Worm (Caenorhabditis elegans) whole organism, L4 larva: ENCODE measurements around the gene serp-1.2.

Experiments
- D1046.2 ChIP-seq: fragments of 200-800 bp; sonication (Bioruptor generic); IDR thresholded peaks from 2 replicates; pipeline ENCODE4 v1.3.6; 2022; ENCODE audit warnings: missing genetic modification characterization, missing compliant biosample characterization
- F26F4.8 ChIP-seq: fragments of 200-800 bp; sonication (Bioruptor generic); conservative IDR thresholded peaks from 2 replicates; pipeline ENCODE4 v1.3.6; 2022; ENCODE audit warnings: missing genetic modification characterization, missing compliant biosample characterization
- F44E2.7 ChIP-seq: fragments of 200-800 bp; sonication (Bioruptor generic); IDR thresholded peaks from 2 replicates; pipeline ENCODE4 v2.1.2; 2022; ENCODE audit warnings: missing genetic modification characterization, missing compliant biosample characterization
- F49E8.2 ChIP-seq: sonication (generic microtip); optimal IDR thresholded peaks from 2 replicates; lab custom pipeline; 2016; ENCODE audit warnings: missing compliant biosample characterization, mild to moderate bottlenecking, missing genetic modification characterization, borderline replicate concordance
- R02D3.7 ChIP-seq: fragments of 150-350 bp; sonication (generic microtip); optimal IDR thresholded peaks from 3 replicates; lab custom pipeline; 2014; ENCODE audit warnings: missing biosample characterization, missing genetic modification characterization
- Y75B8A.6 ChIP-seq: fragments of 200-800 bp; sonication (Bioruptor generic); IDR thresholded peaks from 2 replicates; pipeline ENCODE4 v1.3.6; 2022; ENCODE audit warnings: missing genetic modification reagents, missing genetic modification characterization, missing compliant biosample characterization
- ama-1 ChIP-seq: fragments of 150-350 bp; optimal IDR thresholded peaks from 2 replicates; lab custom pipeline; 2014; ENCODE audit warnings: inconsistent platforms, mixed read lengths
- ceh-62 ChIP-seq: sonication (generic microtip); optimal IDR thresholded peaks from 2 replicates; lab custom pipeline; 2017; ENCODE audit warnings: missing biosample characterization, missing genetic modification characterization
- ceh-82 ChIP-seq: sonication (generic microtip); optimal IDR thresholded peaks from 2 replicates; lab custom pipeline; 2017; ENCODE audit warnings: missing biosample characterization, missing genetic modification characterization
- ces-1 ChIP-seq: fragments of 150-350 bp; sonication (generic microtip); optimal IDR thresholded peaks from 4 replicates; lab custom pipeline; 2014; ENCODE audit warnings: missing biosample characterization, missing genetic modification reagents, missing genetic modification characterization
- daf-12 ChIP-seq: fragments of 150-350 bp; optimal IDR thresholded peaks from 2 replicates; lab custom pipeline; 2014; ENCODE audit warnings: missing biosample characterization, missing genetic modification reagents, missing genetic modification characterization
- dmd-9 ChIP-seq: fragments of 200-800 bp; sonication (Bioruptor generic); IDR thresholded peaks from 2 replicates; pipeline ENCODE4 v1.3.6; 2022; ENCODE audit warnings: missing genetic modification reagents, missing genetic modification characterization, missing compliant biosample characterization
- gei-8 ChIP-seq: fragments of 200-800 bp; sonication (Bioruptor generic); optimal IDR thresholded peaks from 2 replicates; lab custom pipeline; 2018; ENCODE audit warnings: mild to moderate bottlenecking, missing genetic modification characterization, missing compliant biosample characterization
- hlh-11 ChIP-seq: fragments of 200-800 bp; sonication (Bioruptor generic); optimal IDR thresholded peaks from 2 replicates; lab custom pipeline; 2018; ENCODE audit warnings: mild to moderate bottlenecking, missing genetic modification characterization, missing compliant biosample characterization
- hlh-30 ChIP-seq: sonication (generic microtip); optimal IDR thresholded peaks from 2 replicates; lab custom pipeline; 2017; ENCODE audit warnings: antibody characterized with exemption, mild to moderate bottlenecking, missing genetic modification characterization, missing compliant biosample characterization; ENCODE audit not compliant: insufficient read depth
- lim-7 ChIP-seq: fragments of 200-800 bp; sonication (Bioruptor generic); IDR thresholded peaks from 2 replicates; pipeline ENCODE4 v1.3.6; 2022; ENCODE audit warnings: missing genetic modification characterization, missing compliant biosample characterization
- lin-1 ChIP-seq: fragments of 200-800 bp; sonication (Bioruptor generic); IDR thresholded peaks from 2 replicates; pipeline ENCODE4 v1.3.6; 2022; ENCODE audit warnings: missing genetic modification reagents, missing genetic modification characterization, missing compliant biosample characterization
- lin-15B ChIP-seq: fragments of 150-350 bp; sonication (generic microtip); optimal IDR thresholded peaks from 3 replicates; lab custom pipeline; 2014; ENCODE audit warnings: missing biosample characterization, missing genetic modification characterization
- lin-39 ChIP-seq: fragments of 150-350 bp; optimal IDR thresholded peaks from 2 replicates; lab custom pipeline; 2014; ENCODE audit warnings: missing biosample characterization, missing genetic modification reagents, missing genetic modification characterization
- lsy-2 ChIP-seq, 2 experiments: fragments of 150-350 bp in 1 of 2; sonication (generic microtip) in 1 of 2; optimal IDR thresholded peaks; 2 replicates each; lab custom pipeline; 2014 to 2017; ENCODE audit warnings: missing biosample characterization in 2 of 2, missing genetic modification characterization in 2 of 2
- madf-5 ChIP-seq, 2 experiments: fragments of 200-800 bp; sonication (Bioruptor generic); IDR thresholded peaks; 2 replicates each; pipeline ENCODE4 v1.3.6; 2022; ENCODE audit warnings: missing compliant biosample characterization in 2 of 2, missing genetic modification characterization in 2 of 2
- mdt-29 ChIP-seq: fragments of 200-800 bp; sonication (Bioruptor generic); IDR thresholded peaks from 2 replicates; pipeline ENCODE4 v1.3.6; 2022; ENCODE audit warnings: missing genetic modification reagents, missing genetic modification characterization, missing compliant biosample characterization
- nhr-102 ChIP-seq: sonication (generic microtip); optimal IDR thresholded peaks from 2 replicates; lab custom pipeline; 2016; ENCODE audit warnings: mild to moderate bottlenecking, missing genetic modification characterization, moderate library complexity, missing compliant biosample characterization
- nhr-28 ChIP-seq: fragments of 150-350 bp; optimal IDR thresholded peaks from 2 replicates; lab custom pipeline; 2014; ENCODE audit warnings: missing biosample characterization, missing genetic modification characterization
- nhr-41 ChIP-seq: fragments of 200-800 bp; sonication (Bioruptor generic); IDR thresholded peaks from 2 replicates; pipeline ENCODE4 v1.3.6; 2022; ENCODE audit warnings: missing genetic modification reagents, missing genetic modification characterization, missing compliant biosample characterization
- nhr-6 ChIP-seq: fragments of 150-350 bp; optimal IDR thresholded peaks from 2 replicates; lab custom pipeline; 2014; ENCODE audit warnings: missing biosample characterization, missing genetic modification characterization
- nhr-76 ChIP-seq: fragments of 150-350 bp; optimal IDR thresholded peaks from 2 replicates; lab custom pipeline; 2014; ENCODE audit warnings: missing biosample characterization, missing genetic modification characterization
- pha-4 ChIP-seq, 2 experiments: fragments of 150-350 bp in 1 of 2; fragments of 200-800 bp in 1 of 2; sonication (Bioruptor generic) in 1 of 2; IDR thresholded peaks in 1 of 2; optimal IDR thresholded peaks in 1 of 2; 2 replicates each; pipeline versions ENCODE4 v1.3.6 to Lab custom; 2014 to 2022; ENCODE audit warnings: missing genetic modification characterization in 2 of 2, missing genetic modification reagents in 2 of 2, missing biosample characterization in 1 of 2, missing compliant biosample characterization in 1 of 2
- pqm-1 ChIP-seq: sonication (generic microtip); optimal IDR thresholded peaks from 2 replicates; lab custom pipeline; 2017; ENCODE audit warnings: missing biosample characterization, missing genetic modification characterization
- rbr-2 ChIP-seq: sonication (generic microtip); optimal IDR thresholded peaks from 2 replicates; lab custom pipeline; 2016; ENCODE audit warnings: missing genotype, missing genetic modification characterization, missing compliant biosample characterization
- saeg-2 ChIP-seq: fragments of 200-800 bp; sonication (Bioruptor generic); IDR thresholded peaks from 2 replicates; pipeline ENCODE4 v1.3.6; 2022; ENCODE audit warnings: missing genetic modification reagents, missing genetic modification characterization, missing compliant biosample characterization
- snpc-4 ChIP-seq: fragments of 150-350 bp; optimal IDR thresholded peaks from 2 replicates; lab custom pipeline; 2014; ENCODE audit warnings: missing biosample characterization, missing genetic modification characterization
- unc-62 ChIP-seq, 3 experiments: fragments of 150-350 bp in 1 of 3; sonication (generic microtip); optimal IDR thresholded peaks in 2 of 3; peaks in 1 of 3; 1 replicate in 1 of 3; 2 replicates in 2 of 3; lab custom pipeline; 2014 to 2017; ENCODE audit warnings: missing biosample characterization in 3 of 3, missing genetic modification characterization in 3 of 3, missing genetic modification reagents in 3 of 3, missing genotype in 1 of 3
- zip-11 ChIP-seq: fragments of 200-800 bp; sonication (Bioruptor generic); IDR thresholded peaks from 2 replicates; pipeline ENCODE4 v1.3.6; 2022; ENCODE audit warnings: missing genetic modification characterization, missing compliant biosample characterization
- zip-2 ChIP-seq: fragments of 150-350 bp; optimal IDR thresholded peaks from 2 replicates; lab custom pipeline; 2014; ENCODE audit warnings: missing biosample characterization, missing genetic modification characterization

serp-1.2 gene

ce11 chrIV:8234088-8234496 is 8.6 kb downstream of the serp-1.2 start (continued):
- TF ChIP-seq lin-15B (tag; lab: Kevin White, UChicago) (no peak), saeg-2 (no peak), dmd-9 (GFP tag; lab: Robert Waterston, UW) (no peak), pqm-1 (tag; lab: Kevin White, UChicago) (peak; percentile 60), ama-1 (lab: Kevin White, UChicago) (no peak), lin-39 (no peak), F44E2.7 (GFP tag; lab: Robert Waterston, UW) (no peak), F49E8.2 (tag; lab: Kevin White, UChicago) (no peak), lsy-2 (tag; optimal IDR thresholded peaks at IDR 0.05; lab: Kevin White, UChicago) (no peak), hlh-11 (tag; lab: Kevin White, UChicago) (peak; percentile 43), ceh-82 (tag; lab: Kevin White, UChicago) (no peak)

ce11 chrIV:8235114-8235686 is 9.7 kb downstream of the serp-1.2 start:
- TF ChIP-seq nhr-6 (tag; lab: Kevin White, UChicago) = no peak
- no peak for TF ChIP-seq pqm-1 (tag; lab: Kevin White, UChicago)
- no peak for TF ChIP-seq Y75B8A.6 (GFP tag; lab: Robert Waterston, UW)
- TF ChIP-seq nhr-28 (tag; lab: Kevin White, UChicago) = no peak
- TF ChIP-seq pha-4 (GFP tag; IDR thresholded peaks at IDR 0.05; lab: Robert Waterston, UW) = no peak
- no peak for TF ChIP-seq pha-4 (tag; optimal IDR thresholded peaks at IDR 0.05; lab: Kevin White, UChicago)
- peak in 1 of 2 experiments; percentile 94 for TF ChIP-seq unc-62 (GFP tag; optimal IDR thresholded peaks at IDR 0.05 in 1 of 2; lab: Kevin White, UChicago)
- no peak for TF ChIP-seq unc-62 (tag; optimal IDR thresholded peaks at IDR 0.05; lab: Kevin White, UChicago)
- peak; percentile 14 for TF ChIP-seq hlh-30 (tag; lab: Kevin White, UChicago)
- no peak for TF ChIP-seq D1046.2 (GFP tag; lab: Robert Waterston, UW)
- no peak for TF ChIP-seq ces-1 (GFP tag; lab: Kevin White, UChicago)
- no peak for TF ChIP-seq nhr-76 (tag; lab: Kevin White, UChicago)
- TF ChIP-seq ceh-62 = no peak
- no peak for TF ChIP-seq lin-1 (GFP tag; lab: Robert Waterston, UW)
- TF ChIP-seq snpc-4 (tag; lab: Kevin White, UChicago) = no peak
- no peak for TF ChIP-seq daf-12 (tag; lab: Kevin White, UChicago)
- TF ChIP-seq madf-5 (GFP tag; IDR thresholded peaks at IDR 0.05; lab: Robert Waterston, UW) = no peak
- TF ChIP-seq lim-7 = no peak
- TF ChIP-seq, all 104 proteins: peak for 2

ce11 chrIV:8236502-8236901 is 11.0 kb downstream of the serp-1.2 start, which contains the start of gene nhr-66:
Gene nhr-66 (minus strand): TSS chrIV:8236602.
- TF ChIP-seq lsy-2 (tag; optimal IDR thresholded peaks at IDR 0.05; lab: Kevin White, UChicago) = no peak
- TF ChIP-seq gei-8 (GFP tag; lab: Kevin White, UChicago) = no peak
- no peak for TF ChIP-seq nhr-6 (tag; lab: Kevin White, UChicago)
- TF ChIP-seq rbr-2 (tag; lab: Kevin White, UChicago) = no peak
- no peak for TF ChIP-seq mdt-29 (GFP tag; lab: Robert Waterston, UW)
- no peak for TF ChIP-seq R02D3.7 (tag; lab: Kevin White, UChicago)
- TF ChIP-seq hlh-11 (tag; lab: Kevin White, UChicago) = no peak
- TF ChIP-seq nhr-102 (tag; lab: Kevin White, UChicago) = no peak
- no peak for TF ChIP-seq ceh-62
- TF ChIP-seq zip-11 = no peak
- no peak for TF ChIP-seq nhr-41
- no peak for TF ChIP-seq F26F4.8 (GFP tag; lab: Robert Waterston, UW)
- TF ChIP-seq zip-2 (tag; lab: Kevin White, UChicago) = no peak
